Worm (Caenorhabditis elegans): ENCODE data around the gene cyp-34A2.
"Not testable (repeated sequence)": the region's sequence is repeated elsewhere in the genome, so short reads cannot be mapped to it uniquely, and the experiment has no call there.

DNA sequence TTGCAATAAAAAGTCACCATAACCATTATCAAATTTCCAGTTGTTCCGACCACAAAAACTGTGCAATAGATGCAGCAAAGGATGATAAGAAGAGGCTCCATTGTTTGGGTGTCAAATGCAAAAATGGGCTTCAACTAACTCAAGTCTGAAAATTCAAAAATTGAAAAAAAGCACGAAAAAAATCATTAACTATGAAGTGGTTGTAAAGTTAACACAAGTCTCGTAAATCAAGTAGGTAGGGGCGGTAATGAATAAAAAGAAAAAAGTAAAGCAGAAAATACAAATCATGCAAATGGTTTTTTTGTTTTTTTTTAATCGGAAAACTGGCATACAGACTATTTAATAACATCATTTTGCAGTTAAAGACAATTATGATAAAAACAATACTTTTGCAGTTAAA is 34.2 kb downstream of the cyp-34A2 start, which contains the start of gene srsx-39:
- not testable (repeated sequence) for TF ChIP-seq snpc-4 (tag; optimal IDR thresholded peaks at IDR 0.05); aly-2 (tag; optimal IDR thresholded peaks at IDR 0.05); nhr-25 (tag; optimal IDR thresholded peaks at IDR 0.05); elt-3 (tag; optimal IDR thresholded peaks at IDR 0.05); unc-55 (GFP tag; optimal IDR thresholded peaks at IDR 0.05); lin-39 (tag; optimal IDR thresholded peaks at IDR 0.05)
